Fruit fly (Drosophila melanogaster) whole organism, embryonic: Measurements from ENCODE around the gene Fur2.
A peak's percentile ranks its signal among the peaks of the same experiment; 100 is the strongest.

ENCODE experiments used
- Abd-B ChIP-seq: fragments of 200-800 bp; sonication (Bioruptor generic); optimal IDR thresholded peaks from 2 replicates; lab custom pipeline; 2018; ENCODE audit warnings: missing biosample characterization, mild to moderate bottlenecking, missing genetic modification characterization, moderate library complexity
- Adf1 ChIP-seq: fragments of 200-800 bp; sonication (Bioruptor generic); IDR thresholded peaks from 2 replicates; pipeline ENCODE4 v1.3.6; 2022; ENCODE audit warnings: missing biosample characterization, missing genetic modification characterization
- Aef1 ChIP-seq: fragments of 200-800 bp; sonication (Bioruptor generic); IDR thresholded peaks from 3 replicates; pipeline ENCODE4 v1.3.6; 2022; ENCODE audit warnings: missing biosample characterization, missing genetic modification characterization
- Atf6 ChIP-seq: fragments of 200-800 bp; sonication (Bioruptor generic); IDR thresholded peaks from 2 replicates; pipeline ENCODE4 v1.3.6; 2022; ENCODE audit warnings: missing biosample characterization, missing genetic modification characterization
- B-H1 ChIP-seq: fragments of 200-800 bp; sonication (Bioruptor generic); IDR thresholded peaks from 3 replicates; pipeline ENCODE4 v1.3.6; 2022; ENCODE audit warnings: missing biosample characterization, missing genetic modification characterization
- Bdp1 ChIP-seq: fragments of 200-800 bp; sonication (Bioruptor generic); optimal IDR thresholded peaks from 3 replicates; lab custom pipeline; 2016; ENCODE audit warnings: missing biosample characterization, missing genetic modification characterization
- C15 ChIP-seq: fragments of 200-800 bp; sonication (Bioruptor generic); IDR thresholded peaks from 3 replicates; pipeline ENCODE4 v1.3.6; 2022; ENCODE audit warnings: missing biosample characterization, missing genetic modification characterization
- CG10565 ChIP-seq: fragments of 200-800 bp; sonication (Bioruptor generic); optimal IDR thresholded peaks from 3 replicates; lab custom pipeline; 2016; ENCODE audit warnings: missing biosample characterization, mild to moderate bottlenecking, missing genetic modification characterization
- CG11093 ChIP-seq: fragments of 200-800 bp; sonication (Bioruptor generic); IDR thresholded peaks from 3 replicates; pipeline ENCODE4 v1.3.6; 2022; ENCODE audit warnings: missing biosample characterization, missing genetic modification characterization
- CG11456 ChIP-seq: fragments of 200-800 bp; sonication (Bioruptor generic); IDR thresholded peaks from 3 replicates; pipeline ENCODE4 v1.3.6; 2022; ENCODE audit warnings: missing biosample characterization, missing genetic modification characterization
- CG1529 ChIP-seq: fragments of 200-800 bp; sonication (Bioruptor generic); optimal IDR thresholded peaks from 3 replicates; lab custom pipeline; 2018; ENCODE audit warnings: missing biosample characterization, missing genetic modification characterization
- CG15514 ChIP-seq: fragments of 200-800 bp; sonication (Bioruptor generic); optimal IDR thresholded peaks from 3 replicates; lab custom pipeline; 2017; ENCODE audit warnings: missing biosample characterization, missing genetic modification characterization, mild to moderate bottlenecking, moderate library complexity, missing genetic modification reagents
- CG15601 ChIP-seq: fragments of 200-800 bp; sonication (Bioruptor generic); optimal IDR thresholded peaks from 3 replicates; lab custom pipeline; 2019; ENCODE audit warnings: missing biosample characterization, mild to moderate bottlenecking, missing genetic modification characterization, moderate library complexity
- CG17186 ChIP-seq: fragments of 200-800 bp; sonication (Bioruptor generic); optimal IDR thresholded peaks from 3 replicates; lab custom pipeline; 2017; ENCODE audit warnings: missing biosample characterization, missing genetic modification reagents, missing genetic modification characterization
- CG18011 ChIP-seq: fragments of 200-800 bp; sonication (Bioruptor generic); optimal IDR thresholded peaks from 2 replicates; lab custom pipeline; 2017; ENCODE audit warnings: missing biosample characterization, missing genetic modification characterization, mild to moderate bottlenecking, moderate library complexity, missing genotype
- CG2120 ChIP-seq: fragments of 200-800 bp; sonication (Bioruptor generic); optimal IDR thresholded peaks from 3 replicates; lab custom pipeline; 2016; ENCODE audit warnings: missing biosample characterization, missing genetic modification characterization
- CG3163 ChIP-seq: fragments of 200-800 bp; sonication (Bioruptor generic); optimal IDR thresholded peaks from 3 replicates; lab custom pipeline; 2016; ENCODE audit warnings: missing biosample characterization, missing genetic modification characterization
- CG3281 ChIP-seq: fragments of 200-800 bp; sonication (Bioruptor generic); optimal IDR thresholded peaks from 3 replicates; lab custom pipeline; 2017; ENCODE audit warnings: missing biosample characterization, mild to moderate bottlenecking, missing genetic modification characterization
- CG6654 ChIP-seq: fragments of 200-800 bp; sonication (Bioruptor generic); optimal IDR thresholded peaks from 2 replicates; lab custom pipeline; 2017; ENCODE audit warnings: missing biosample characterization, mild to moderate bottlenecking, missing genetic modification characterization
- CHES-1-like ChIP-seq: fragments of 200-800 bp; sonication (Bioruptor generic); optimal IDR thresholded peaks from 2 replicates; lab custom pipeline; 2016; ENCODE audit warnings: missing biosample characterization, missing genetic modification characterization
- Chrac-16 ChIP-seq: fragments of 200-800 bp; sonication (Bioruptor generic); optimal IDR thresholded peaks from 3 replicates; lab custom pipeline; 2016; ENCODE audit warnings: missing biosample characterization, missing genetic modification characterization
- D ChIP-seq, 2 experiments: fragments of 200-800 bp in 1 of 2; fragments of >200 bp in 1 of 2; sonication (Bioruptor generic) in 1 of 2; optimal IDR thresholded peaks; 2 replicates in 1 of 2; 3 replicates in 1 of 2; lab custom pipeline; 2017; ENCODE audit warnings: mild to moderate bottlenecking in 1 of 2, missing biosample characterization in 1 of 2, missing genetic modification characterization in 1 of 2, missing genetic modification reagents in 1 of 2
- D19B ChIP-seq: fragments of 200-800 bp; sonication (Bioruptor generic); optimal IDR thresholded peaks from 2 replicates; lab custom pipeline; 2017; ENCODE audit warnings: missing biosample characterization, mild to moderate bottlenecking, missing genetic modification characterization
- Dll ChIP-seq: fragments of 200-800 bp; sonication (Bioruptor generic); IDR thresholded peaks from 4 replicates; pipeline ENCODE4 v1.3.6; 2022; ENCODE audit warnings: missing biosample characterization, missing genetic modification characterization; ENCODE audit not compliant: partially characterized antibody
- Hr39 ChIP-seq: fragments of >200 bp; optimal IDR thresholded peaks from 2 replicates; lab custom pipeline; 2017
- Lim3 ChIP-seq: fragments of 200-800 bp; sonication (Bioruptor generic); IDR thresholded peaks from 2 replicates; pipeline ENCODE4 v1.3.6; 2022; ENCODE audit warnings: missing biosample characterization, missing genetic modification characterization
- MESR4 ChIP-seq: fragments of 200-800 bp; sonication (Bioruptor generic); optimal IDR thresholded peaks from 2 replicates; lab custom pipeline; 2018; ENCODE audit warnings: missing biosample characterization, mild to moderate bottlenecking, missing genetic modification characterization, moderate library complexity
- Myb ChIP-seq: fragments of 200-800 bp; sonication (Bioruptor generic); optimal IDR thresholded peaks from 2 replicates; lab custom pipeline; 2016; ENCODE audit warnings: missing biosample characterization, missing genetic modification characterization
- Pdp1 ChIP-seq, 2 experiments: fragments of 200-800 bp; sonication (Bioruptor generic); optimal IDR thresholded peaks; 3 replicates each; lab custom pipeline; 2016; ENCODE audit warnings: missing biosample characterization in 2 of 2, missing genetic modification characterization in 2 of 2, mild to moderate bottlenecking in 1 of 2, moderate library complexity in 1 of 2
- Ravus ChIP-seq: fragments of 200-800 bp; sonication (Bioruptor generic); IDR thresholded peaks from 2 replicates; pipeline ENCODE4 v1.3.6; 2022; ENCODE audit warnings: missing biosample characterization, missing genetic modification characterization
- Side ChIP-seq: fragments of 200-800 bp; sonication (Bioruptor generic); optimal IDR thresholded peaks from 2 replicates; lab custom pipeline; 2016; ENCODE audit warnings: missing biosample characterization, missing genetic modification characterization
- Taf1 ChIP-seq: fragments of 200-800 bp; sonication (Bioruptor generic); IDR thresholded peaks from 2 replicates; pipeline ENCODE4 v1.3.6; 2022; ENCODE audit warnings: missing biosample characterization, missing genetic modification characterization
- amos ChIP-seq: fragments of 200-800 bp; sonication (Bioruptor generic); IDR thresholded peaks from 2 replicates; pipeline ENCODE4 v1.3.6; 2022; ENCODE audit warnings: missing biosample characterization, missing genetic modification characterization; ENCODE audit not compliant: partially characterized antibody
- ash1 ChIP-seq: fragments of 200-800 bp; sonication (Bioruptor generic); optimal IDR thresholded peaks from 2 replicates; lab custom pipeline; 2018; ENCODE audit warnings: missing biosample characterization, mild to moderate bottlenecking, missing genetic modification characterization
- cg ChIP-seq: fragments of 200-800 bp; sonication (Bioruptor generic); optimal IDR thresholded peaks from 3 replicates; lab custom pipeline; 2019; ENCODE audit warnings: missing biosample characterization, mild to moderate bottlenecking, missing genetic modification characterization, moderate library complexity
- crol ChIP-seq: fragments of 200-800 bp; sonication (Bioruptor generic); IDR thresholded peaks from 2 replicates; pipeline ENCODE4 v1.3.6; 2022; ENCODE audit warnings: missing biosample characterization, missing genetic modification characterization
- gcm2 ChIP-seq: fragments of 200-800 bp; sonication (Bioruptor generic); optimal IDR thresholded peaks from 2 replicates; lab custom pipeline; 2016; ENCODE audit warnings: missing biosample characterization, missing genetic modification characterization
- grau ChIP-seq: fragments of 200-800 bp; optimal IDR thresholded peaks from 3 replicates; lab custom pipeline; 2019; ENCODE audit warnings: missing biosample characterization, mild to moderate bottlenecking, missing genetic modification characterization, moderate library complexity
- grn ChIP-seq: fragments of 200-800 bp; sonication (Bioruptor generic); optimal IDR thresholded peaks from 3 replicates; lab custom pipeline; 2017; ENCODE audit warnings: missing biosample characterization, missing genetic modification characterization
- gsb ChIP-seq: fragments of 200-800 bp; sonication (Bioruptor generic); IDR thresholded peaks from 2 replicates; pipeline ENCODE4 v1.3.6; 2022; ENCODE audit warnings: missing biosample characterization, missing genetic modification characterization
- hth ChIP-seq: fragments of >200 bp; optimal IDR thresholded peaks from 2 replicates; lab custom pipeline; 2017; ENCODE audit warnings: inconsistent platforms
- inv ChIP-seq: fragments of 200-800 bp; sonication (Bioruptor generic); IDR thresholded peaks from 2 replicates; pipeline ENCODE4 v1.3.6; 2022; ENCODE audit warnings: missing biosample characterization, missing genetic modification characterization; ENCODE audit not compliant: partially characterized antibody
- pita ChIP-seq: fragments of 200-800 bp; sonication (Bioruptor generic); optimal IDR thresholded peaks from 2 replicates; lab custom pipeline; 2017; ENCODE audit warnings: missing biosample characterization, mild to moderate bottlenecking, missing genetic modification characterization
- pum ChIP-seq: fragments of 200-800 bp; sonication (Bioruptor generic); optimal IDR thresholded peaks from 2 replicates; lab custom pipeline; 2016; ENCODE audit warnings: missing biosample characterization, missing genetic modification characterization
- ro ChIP-seq: fragments of 200-800 bp; sonication (Bioruptor generic); IDR thresholded peaks from 2 replicates; pipeline ENCODE4 v1.3.6; 2022; ENCODE audit warnings: missing biosample characterization, missing genetic modification characterization
- sna ChIP-seq: fragments of 200-800 bp; sonication (Bioruptor generic); IDR thresholded peaks from 2 replicates; pipeline ENCODE4 v1.3.6; 2022; ENCODE audit warnings: missing biosample characterization, missing genetic modification characterization; ENCODE audit not compliant: partially characterized antibody
- ssp ChIP-seq: fragments of 200-800 bp; sonication (Bioruptor generic); IDR thresholded peaks from 2 replicates; pipeline ENCODE4 v1.3.6; 2022; ENCODE audit warnings: missing biosample characterization, missing genetic modification characterization
- trh ChIP-seq: fragments of 200-800 bp; sonication (Bioruptor generic); optimal IDR thresholded peaks from 2 replicates; lab custom pipeline; 2016; ENCODE audit warnings: missing biosample characterization, missing genetic modification characterization
- ttk ChIP-seq: fragments of 200-800 bp; sonication (Bioruptor generic); IDR thresholded peaks from 2 replicates; pipeline ENCODE4 v2.1.2; 2022; ENCODE audit warnings: missing biosample characterization, missing genetic modification characterization

The Fur2 gene

dm6 chrX:16383667-16384515, 11.0 kb downstream of the Fur2 start (continued):
- peak; percentile 64; the same call in 1 of the 3 replicates for TF ChIP-seq C15 (GFP tag; lab: Robert Waterston, UW)
- no peak for TF ChIP-seq amos (GFP tag; lab: Robert Waterston, UW)
- no peak for TF ChIP-seq crol (GFP tag; lab: Robert Waterston, UW)
- TF ChIP-seq gcm2 (GFP tag; lab: Kevin White, UChicago): no peak
- no peak for TF ChIP-seq ro (GFP tag; lab: Robert Waterston, UW)
- peak; percentile 76 for TF ChIP-seq CG2120 (GFP tag; lab: Kevin White, UChicago)
- TF ChIP-seq MESR4 (GFP tag; lab: Kevin White, UChicago): no peak
- TF ChIP-seq Aef1 (GFP tag; lab: Robert Waterston, UW): no peak
- TF ChIP-seq D19B (GFP tag; lab: Kevin White, UChicago): peak; percentile 52
- TF ChIP-seq Lim3 (GFP tag; lab: Robert Waterston, UW): no peak
- TF ChIP-seq Side (GFP tag; lab: Kevin White, UChicago): peak; percentile 53
- peak; percentile 40 for TF ChIP-seq trh (GFP tag; lab: Kevin White, UChicago)
- TF ChIP-seq ssp (GFP tag; lab: Robert Waterston, UW): no peak
- TF ChIP-seq CG6654 (GFP tag; lab: Kevin White, UChicago): no peak
- peak; percentile 68 for TF ChIP-seq CHES-1-like (GFP tag; lab: Kevin White, UChicago)
- peak; percentile 90 for TF ChIP-seq CG3281 (GFP tag; lab: Kevin White, UChicago)
- peak; percentile 38; the same call in 1 of the 3 replicates for TF ChIP-seq B-H1
- no peak for TF ChIP-seq D (optimal IDR thresholded peaks at IDR 0.05; lab: Kevin White, UChicago)
- TF ChIP-seq D (GFP tag; optimal IDR thresholded peaks at IDR 0.05; lab: Kevin White, UChicago): peak; percentile 60
- peak; percentile 85 for TF ChIP-seq CG15514 (GFP tag; lab: Kevin White, UChicago)
- TF ChIP-seq ttk (GFP tag; lab: Robert Waterston, UW): no peak
- TF ChIP-seq Atf6: peak; percentile 92
- TF ChIP-seq ash1 (GFP tag; lab: Kevin White, UChicago): peak; percentile 67
- TF ChIP-seq CG11456 (GFP tag; lab: Robert Waterston, UW): 0 out of 3 replicates have a peak, but pooled peaks have one; percentile 57
- no peak for TF ChIP-seq Taf1 (GFP tag; lab: Robert Waterston, UW)
- peak; percentile 62 for TF ChIP-seq CG1529 (GFP tag; lab: Kevin White, UChicago)
- TF ChIP-seq CG17186: no peak
- TF ChIP-seq Myb (GFP tag; lab: Kevin White, UChicago): no peak
- no peak for TF ChIP-seq Dll (GFP tag; lab: Robert Waterston, UW)
- TF ChIP-seq Bdp1 (GFP tag; lab: Kevin White, UChicago): no peak
- peak; percentile 76 for TF ChIP-seq cg
- TF ChIP-seq Hr39: no peak
- peak; percentile 13 for TF ChIP-seq CG18011 (GFP tag; lab: Kevin White, UChicago)
- no peak; the same call in 2 of the 3 replicates for TF ChIP-seq CG11093 (GFP tag; lab: Robert Waterston, UW)
- TF ChIP-seq Ravus: no peak; the same call in 1 of the 2 replicates
- TF ChIP-seq CG3163 (GFP tag; lab: Kevin White, UChicago): no peak
- peak; percentile 89 for TF ChIP-seq CG15601 (tag; lab: Kevin White, UChicago)
- TF ChIP-seq inv (GFP tag; lab: Robert Waterston, UW): no peak
- peak; percentile 72 for TF ChIP-seq grn (GFP tag; lab: Kevin White, UChicago)
- TF ChIP-seq pita (GFP tag; lab: Kevin White, UChicago): no peak
- no peak for TF ChIP-seq gsb (GFP tag; lab: Robert Waterston, UW)
- peak; percentile 31 to 60 for TF ChIP-seq Pdp1 (GFP tag; optimal IDR thresholded peaks at IDR 0.05; lab: Kevin White, UChicago)
- peak; percentile 37; the same call in 1 of the 2 replicates for TF ChIP-seq Adf1
- no peak for TF ChIP-seq CG10565
- TF ChIP-seq Abd-B (GFP tag; lab: Kevin White, UChicago): no peak
- TF ChIP-seq hth: no peak
- no peak for TF ChIP-seq Chrac-16
- no peak for TF ChIP-seq pum (GFP tag; lab: Kevin White, UChicago)
- TF ChIP-seq sna (GFP tag; lab: Robert Waterston, UW): no peak
- TF ChIP-seq grau (tag; lab: Kevin White, UChicago): peak; percentile 76
